Fruit fly (Drosophila melanogaster): ENCODE measurements around the gene emc.

emc gene

DNA sequence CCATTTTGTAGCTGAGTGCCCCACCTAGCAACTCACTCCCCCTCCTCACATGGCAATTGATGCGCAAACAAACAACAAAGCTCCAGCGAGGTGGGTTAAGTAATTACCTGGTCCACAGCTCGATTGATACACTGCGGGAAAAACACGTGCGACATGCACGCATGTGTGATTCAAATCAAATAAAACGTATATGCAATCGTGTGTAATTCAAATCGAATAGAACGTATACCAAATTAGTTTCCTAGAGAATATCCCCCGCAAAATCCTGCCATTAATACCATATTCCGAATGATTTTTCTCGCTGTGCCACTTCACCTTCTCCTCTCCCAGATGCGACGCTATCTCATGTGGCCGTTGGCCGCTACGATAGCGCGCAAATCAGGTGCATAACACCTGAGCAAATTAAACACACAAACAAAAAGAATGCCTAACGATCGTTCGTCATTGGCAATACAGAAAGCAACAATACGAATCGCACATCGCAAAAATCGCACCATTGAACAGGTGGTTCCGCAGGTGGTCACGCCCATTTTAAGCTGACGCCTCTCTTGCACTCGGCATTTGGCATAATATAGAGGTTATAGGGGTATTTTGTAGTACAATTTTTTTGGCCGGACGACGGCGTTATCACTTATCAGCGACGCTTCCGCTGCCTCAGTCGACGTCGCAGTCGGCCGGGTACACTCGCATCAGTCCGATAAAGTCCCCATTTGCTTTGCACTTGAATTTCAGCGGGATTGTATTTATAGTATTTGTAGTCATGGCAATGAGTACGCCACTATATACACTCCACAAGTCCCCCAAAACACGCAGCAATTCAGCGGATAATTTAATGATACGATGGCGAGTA, 35.1 kb downstream of the emc start (continued):
- TF ChIP-seq CG12769 (tag; optimal IDR thresholded peaks at IDR 0.05) (peak; percentile 87), CG4404 (GFP tag; IDR thresholded peaks at IDR 0.05) (peak; percentile 27; the same call in 1 of the 2 replicates), Nf-YA (GFP tag; IDR thresholded peaks at IDR 0.05) (0 out of 2 replicates have a peak, but pooled peaks have one; percentile 27), Nf-YC (tag; optimal IDR thresholded peaks at IDR 0.05) (no peak), fd64A (GFP tag; optimal IDR thresholded peaks at IDR 0.05) (peak; percentile 24), disco-r (GFP tag; optimal IDR thresholded peaks at IDR 0.05) (peak; percentile 30), Opbp (GFP tag; IDR thresholded peaks at IDR 0.05; ENCODE audit: partially characterized antibody) (no peak), ac (GFP tag; optimal IDR thresholded peaks at IDR 0.05) (no peak), sna (GFP tag; IDR thresholded peaks at IDR 0.05; ENCODE audit: partially characterized antibody) (no peak), Hsf (GFP tag; optimal IDR thresholded peaks at IDR 0.05) (peak; percentile 66), Ssrp (tag; optimal IDR thresholded peaks at IDR 0.05) (peak; percentile 58), Pdp1 (GFP tag; optimal IDR thresholded peaks at IDR 0.05) (peak; percentile 63 to 65), CG14667 (GFP tag; IDR thresholded peaks at IDR 0.05) (peak; percentile 42; the same call in 1 of the 2 replicates), CG2678 (tag; optimal IDR thresholded peaks at IDR 0.05) (peak; percentile 69), CG1602 (GFP tag; optimal IDR thresholded peaks at IDR 0.05) (peak; percentile 43), HLH4C (GFP tag; IDR thresholded peaks at IDR 0.05; ENCODE audit: partially characterized antibody) (no peak), Bteb2 (GFP tag; optimal IDR thresholded peaks at IDR 0.05) (peak; percentile 64), HmgZ (tag; optimal IDR thresholded peaks at IDR 0.05) (peak; percentile 9), CG11723 (GFP tag; optimal IDR thresholded peaks at IDR 0.05) (peak; percentile 55), CG6254 (GFP tag; optimal IDR thresholded peaks at IDR 0.05) (peak; percentile 8), dpn (GFP tag; optimal IDR thresholded peaks at IDR 0.05) (peak; percentile 77 to 82), CG17186 (GFP tag; optimal IDR thresholded peaks at IDR 0.05) (no peak), oc (tag; optimal IDR thresholded peaks at IDR 0.05) (peak; percentile 28), CG2120 (GFP tag; optimal IDR thresholded peaks at IDR 0.05) (peak; percentile 79), maf-S (GFP tag; optimal IDR thresholded peaks at IDR 0.05) (peak; percentile 5), amos (GFP tag; IDR thresholded peaks at IDR 0.05; ENCODE audit: partially characterized antibody) (no peak), Hand (GFP tag; optimal IDR thresholded peaks at IDR 0.05) (peak; percentile 33), shn (GFP tag; optimal IDR thresholded peaks at IDR 0.05) (peak; percentile 30), ranshi (GFP tag; IDR thresholded peaks at IDR 0.05) (peak; percentile 70; the same call in 1 of the 2 replicates), sob (GFP tag; IDR thresholded peaks at IDR 0.05) (peak; percentile 74), slbo (GFP tag; IDR thresholded peaks at IDR 0.05) (peak; percentile 84), dysf (GFP tag; IDR thresholded peaks at IDR 0.05) (peak; percentile 82), Six4 (GFP tag; optimal IDR thresholded peaks at IDR 0.05) (peak; percentile 28), CG12391 (tag; optimal IDR thresholded peaks at IDR 0.05) (peak; percentile 51), sr (GFP tag; IDR thresholded peaks at IDR 0.05) (0 out of 3 replicates have a peak, but pooled peaks have one; percentile 10), CG6765 (GFP tag; optimal IDR thresholded peaks at IDR 0.05) (no peak), CG5180 (GFP tag; optimal IDR thresholded peaks at IDR 0.05) (peak; percentile 29), zen (tag; optimal IDR thresholded peaks at IDR 0.05) (no peak), jumu (GFP tag; optimal IDR thresholded peaks at IDR 0.05) (peak; percentile 57), E2f2 (GFP tag; IDR thresholded peaks at IDR 0.05) (peak; percentile 43), cato (GFP tag; optimal IDR thresholded peaks at IDR 0.05; ENCODE audit: borderline replicate concordance) (peak; percentile 44), CG30431 (GFP tag; optimal IDR thresholded peaks at IDR 0.05) (peak; percentile 58), CG4617 (GFP tag; optimal IDR thresholded peaks at IDR 0.05; ENCODE audit: borderline replicate concordance) (peak; percentile 11), aop (GFP tag; IDR thresholded peaks at IDR 0.05) (no peak), CG9215 (GFP tag; IDR thresholded peaks at IDR 0.05) (peak; percentile 54; the same call in 1 of the 2 replicates), PHDP (tag; optimal IDR thresholded peaks at IDR 0.05) (peak; percentile 49), ttk (GFP tag; IDR thresholded peaks at IDR 0.05) (peak; percentile 83), CG12659 (GFP tag; optimal IDR thresholded peaks at IDR 0.05) (peak; percentile 74)
